Worm (Caenorhabditis elegans): ENCODE results near the gene ceh-24.

ceh-24 gene

DNA sequence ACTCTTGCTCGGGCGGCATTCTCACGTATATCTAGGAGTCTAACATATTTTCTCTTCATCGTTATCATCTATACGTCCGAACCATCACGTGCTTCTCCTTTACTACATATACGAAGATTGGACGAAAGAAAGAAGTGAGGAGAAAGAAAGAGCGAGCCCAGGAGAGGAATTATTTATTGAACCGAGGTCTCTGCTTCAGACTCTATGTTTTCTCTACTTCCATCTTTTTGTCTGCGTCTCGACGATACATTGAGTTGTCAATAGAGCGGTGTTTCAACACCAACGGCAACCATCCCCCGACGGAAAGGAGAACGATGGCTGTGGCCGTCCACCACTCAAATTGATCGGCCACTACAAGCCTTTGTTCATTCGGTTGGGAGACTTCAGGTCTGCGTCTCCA, 23.7 kb upstream of the ceh-24 start (continued):
- TF ChIP-seq ceh-6 (GFP tag; optimal IDR thresholded peaks at IDR 0.05) (peak; percentile 27), Y22D7AL.16 (tag; optimal IDR thresholded peaks at IDR 0.05) (peak; percentile 27), fax-1 (tag; optimal IDR thresholded peaks at IDR 0.05) (peak; percentile 42), unc-55 (GFP tag; optimal IDR thresholded peaks at IDR 0.05) (peak; percentile 86), pros-1 (tag; optimal IDR thresholded peaks at IDR 0.05) (no peak), ceh-2 (tag; optimal IDR thresholded peaks at IDR 0.05) (peak; percentile 51), C08G9.2 (tag; optimal IDR thresholded peaks at IDR 0.05) (peak; percentile 18), ceh-31 (tag; optimal IDR thresholded peaks at IDR 0.05) (peak; percentile 92), pha-4 (tag; optimal IDR thresholded peaks at IDR 0.05) (no peak), lim-6 (tag; optimal IDR thresholded peaks at IDR 0.05) (peak; percentile 47), nhr-232 (tag; optimal IDR thresholded peaks at IDR 0.05) (no peak), ztf-16 (tag; optimal IDR thresholded peaks at IDR 0.05) (peak; percentile 13), nhr-11 (tag; optimal IDR thresholded peaks at IDR 0.05) (no peak), ets-4 (tag; optimal IDR thresholded peaks at IDR 0.05) (peak; percentile 73), npax-4 (tag; optimal IDR thresholded peaks at IDR 0.05) (no peak), hlh-13 (GFP tag; optimal IDR thresholded peaks at IDR 0.05) (no peak), rnt-1 (tag; optimal IDR thresholded peaks at IDR 0.05) (peak; percentile 76), nfya-1 (tag; optimal IDR thresholded peaks at IDR 0.05) (peak; percentile 94), pha-2 (tag; optimal IDR thresholded peaks at IDR 0.05) (peak; percentile 38), hlh-6 (tag; optimal IDR thresholded peaks at IDR 0.05) (peak; percentile 26), ceh-22 (tag; optimal IDR thresholded peaks at IDR 0.05) (no peak), ttx-3 (tag; optimal IDR thresholded peaks at IDR 0.05) (no peak), ceh-30 (tag; optimal IDR thresholded peaks at IDR 0.05) (peak; percentile 90), fkh-6 (tag; optimal IDR thresholded peaks at IDR 0.05) (no peak), unc-3 (GFP tag; conservative IDR thresholded peaks at IDR 0.05) (0 out of 2 replicates have a peak, but pooled peaks have one; percentile 34), unc-3 (tag; optimal IDR thresholded peaks at IDR 0.05) (no peak), pag-3 (tag; optimal IDR thresholded peaks at IDR 0.05; ENCODE audit: borderline replicate concordance) (no peak), fkh-10 (GFP tag; optimal IDR thresholded peaks at IDR 0.05) (no peak), C38D4.7 (GFP tag; optimal IDR thresholded peaks at IDR 0.05) (no peak)

DNA sequence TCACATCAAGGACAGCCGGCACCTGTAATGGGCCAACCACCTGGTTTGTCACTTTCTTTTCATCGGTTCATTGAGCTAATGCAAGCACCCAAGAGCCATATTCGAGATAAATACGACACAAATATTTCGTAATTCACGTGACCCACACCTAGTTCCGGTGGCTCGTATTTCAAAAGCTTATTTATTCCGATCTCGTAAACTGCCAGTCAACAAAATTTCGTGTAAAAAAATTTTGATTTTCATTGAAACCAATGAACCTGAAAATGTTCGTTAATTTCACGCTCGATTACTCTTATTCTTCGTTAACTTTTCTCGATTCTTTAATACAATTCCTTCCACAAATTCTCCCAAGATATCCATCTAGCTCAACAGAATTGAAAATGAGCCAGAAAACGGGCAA, 22.9 kb upstream of the ceh-24 start:
- TF ChIP-seq nhr-232 (tag; optimal IDR thresholded peaks at IDR 0.05) (no peak), nfya-1 (tag; optimal IDR thresholded peaks at IDR 0.05) (no peak)

DNA sequence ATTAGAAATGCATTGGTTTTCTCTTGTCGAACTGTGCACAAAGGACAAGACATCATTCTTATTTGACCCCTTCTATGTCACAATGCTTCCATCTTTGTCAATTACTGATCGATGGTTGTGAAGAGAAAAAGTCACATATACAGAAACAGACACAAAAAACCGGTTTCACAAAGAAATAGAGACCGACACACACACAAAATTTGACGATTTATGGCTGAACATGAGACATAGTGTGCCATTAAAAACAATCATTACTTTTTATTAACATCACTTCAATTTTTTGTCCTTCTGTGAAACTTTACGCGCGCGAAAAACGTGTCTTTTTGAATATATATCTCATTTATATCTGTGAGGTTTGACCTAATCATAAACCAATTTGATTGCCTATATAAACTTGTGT, 22.5 kb upstream of the ceh-24 start:
- TF ChIP-seq pag-3 (tag; optimal IDR thresholded peaks at IDR 0.05; ENCODE audit: borderline replicate concordance) (no peak), Y22D7AL.16 (tag; optimal IDR thresholded peaks at IDR 0.05) (no peak), nfya-1 (tag; optimal IDR thresholded peaks at IDR 0.05) (no peak), ceh-34 (tag; optimal IDR thresholded peaks at IDR 0.05) (no peak), hlh-8 (tag; optimal IDR thresholded peaks at IDR 0.05) (no peak), nhr-11 (tag; optimal IDR thresholded peaks at IDR 0.05) (no peak), lin-11 (tag; optimal IDR thresholded peaks at IDR 0.05) (no peak), C38D4.7 (GFP tag; optimal IDR thresholded peaks at IDR 0.05) (no peak), tbx-7 (tag; optimal IDR thresholded peaks at IDR 0.05) (no peak), K09A11.1 (tag; optimal IDR thresholded peaks at IDR 0.05; ENCODE audit: insufficient read depth) (no peak), fkh-6 (tag; optimal IDR thresholded peaks at IDR 0.05) (no peak), unc-86 (tag; optimal IDR thresholded peaks at IDR 0.05) (no peak), ama-1 (optimal IDR thresholded peaks at IDR 0.05) (no peak), pros-1 (tag; optimal IDR thresholded peaks at IDR 0.05) (no peak)

DNA sequence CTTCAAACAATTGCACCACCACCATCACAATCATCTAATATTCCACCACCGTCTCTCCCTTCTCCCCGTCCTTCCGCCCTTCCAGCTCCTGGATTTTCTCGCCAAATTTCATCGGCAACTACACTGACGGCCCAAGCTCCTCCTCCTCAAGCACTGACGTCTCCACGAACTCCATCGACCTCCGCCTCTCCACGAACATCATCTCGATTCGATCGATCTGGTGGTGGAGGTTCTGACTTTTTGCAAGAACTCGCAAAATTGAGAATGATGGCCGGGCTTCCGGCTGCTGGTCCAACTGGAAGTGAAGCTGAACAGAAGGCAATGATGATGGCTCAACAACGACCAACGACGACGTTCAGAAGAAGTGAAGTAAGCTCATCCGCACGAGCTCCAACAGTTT, 19.0 kb upstream of the ceh-24 start:
- TF ChIP-seq tbx-2 (tag; optimal IDR thresholded peaks at IDR 0.05), result no peak
- TF ChIP-seq dve-1 (tag; optimal IDR thresholded peaks at IDR 0.05), result no peak
- no peak for TF ChIP-seq pat-9 (tag; optimal IDR thresholded peaks at IDR 0.05)
- TF ChIP-seq che-1 (tag; optimal IDR thresholded peaks at IDR 0.05), result no peak
- TF ChIP-seq rnt-1 (tag; optimal IDR thresholded peaks at IDR 0.05), result no peak
- no peak for TF ChIP-seq ama-1 (optimal IDR thresholded peaks at IDR 0.05)
- no peak for TF ChIP-seq ztf-16 (tag; optimal IDR thresholded peaks at IDR 0.05)
- TF ChIP-seq ceh-19 (GFP tag; optimal IDR thresholded peaks at IDR 0.05), result no peak
- TF ChIP-seq madf-2 (tag; optimal IDR thresholded peaks at IDR 0.05), result no peak
- TF ChIP-seq ceh-30 (tag; optimal IDR thresholded peaks at IDR 0.05), result no peak
- TF ChIP-seq lin-11 (tag; optimal IDR thresholded peaks at IDR 0.05), result no peak
- TF ChIP-seq ceh-48 (tag; optimal IDR thresholded peaks at IDR 0.05), result no peak
- no peak for TF ChIP-seq ceh-14 (tag; optimal IDR thresholded peaks at IDR 0.05)

Data from whole organism, late embryonic.